Worm (Caenorhabditis elegans): ENCODE results near the gene nfi-1.

DNA sequence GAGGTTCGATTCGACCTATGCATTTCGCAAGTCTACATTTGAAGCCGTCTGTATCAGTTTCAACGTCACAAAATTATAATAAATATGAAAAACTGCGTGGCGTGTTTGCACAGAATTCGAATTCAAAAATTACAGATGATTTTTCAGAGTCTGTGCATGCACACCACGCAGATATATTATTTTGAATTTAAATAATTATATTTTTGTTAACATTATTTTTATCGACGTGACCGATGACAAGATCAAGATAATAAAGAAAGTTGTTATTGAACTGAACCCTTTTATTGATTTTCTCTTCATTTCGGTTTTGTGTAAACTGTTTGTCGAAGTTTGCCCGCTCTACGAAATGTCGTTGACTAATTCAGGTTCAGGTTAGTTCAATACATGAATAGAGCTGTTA is 33.0 kb upstream of the nfi-1 start, which contains the start of gene C28F5.1:
- TF ChIP-seq unc-62 (GFP tag; optimal IDR thresholded peaks at IDR 0.05) (no peak), F23B12.7 (tag; optimal IDR thresholded peaks at IDR 0.05; ENCODE audit: insufficient read depth) (no peak), him-1 (tag; optimal IDR thresholded peaks at IDR 0.05) (no peak), rcor-1 (GFP tag; IDR thresholded peaks at IDR 0.05) (no peak), nhr-90 (tag; optimal IDR thresholded peaks at IDR 0.05) (no peak), C17E4.6 (GFP tag; IDR thresholded peaks at IDR 0.05) (no peak), efl-1 (GFP tag; optimal IDR thresholded peaks at IDR 0.05) (no peak), snpc-4 (GFP tag; optimal IDR thresholded peaks at IDR 0.05) (no peak), snpc-4 (tag; optimal IDR thresholded peaks at IDR 0.05) (no peak), let-607 (tag; optimal IDR thresholded peaks at IDR 0.05) (no peak), ztf-22 (GFP tag; optimal IDR thresholded peaks at IDR 0.05) (no peak), F33H1.4 (GFP tag; IDR thresholded peaks at IDR 0.05) (no peak), dpl-1 (GFP tag; optimal IDR thresholded peaks at IDR 0.05) (no peak), dpff-1 (tag; optimal IDR thresholded peaks at IDR 0.05) (no peak), sea-2 (GFP tag; IDR thresholded peaks at IDR 0.05) (no peak)
